Worm (Caenorhabditis elegans) whole organism, early embryonic: Measurements from ENCODE around the gene ZK666.1.

Experiments used
- ama-1 ChIP-seq: fragments of 150-350 bp; optimal IDR thresholded peaks from 2 replicates; lab custom pipeline; 2014
- ceh-13 ChIP-seq: fragments of 200-800 bp; sonication (Bioruptor generic); optimal IDR thresholded peaks from 2 replicates; lab custom pipeline; 2018; ENCODE audit warnings: mild to moderate bottlenecking, missing genetic modification characterization, missing compliant biosample characterization
- flt-1 ChIP-seq: fragments of 200-800 bp; sonication (Bioruptor generic); IDR thresholded peaks from 2 replicates; pipeline ENCODE4 v1.3.6; 2022; ENCODE audit warnings: missing genetic modification characterization, missing compliant biosample characterization
- hmbx-1 ChIP-seq: sonication (generic microtip); optimal IDR thresholded peaks from 2 replicates; lab custom pipeline; 2016; ENCODE audit warnings: mild to moderate bottlenecking, missing genetic modification characterization, missing compliant biosample characterization

DNA sequence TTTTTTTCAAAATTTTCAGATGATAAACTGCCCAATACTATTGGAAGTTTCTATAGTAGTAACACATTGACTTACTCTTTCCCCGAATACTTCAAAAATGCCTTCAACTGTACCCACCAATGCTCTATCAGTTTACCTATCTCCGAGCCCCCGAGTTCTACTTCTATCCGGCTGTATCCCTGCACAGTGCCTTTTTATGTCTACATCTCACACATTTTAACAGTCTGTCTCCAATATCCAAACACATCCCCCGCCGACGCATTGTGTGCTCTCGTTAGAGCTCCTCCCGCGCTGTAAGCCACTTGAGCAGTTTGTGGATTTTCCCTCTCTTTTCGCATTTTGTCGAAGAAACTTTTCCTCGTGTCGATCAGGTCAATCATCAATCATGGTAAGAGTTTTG lies 4.6 kb downstream of the ZK666.1 start, which contains the start of gene tnc-2:
- TF ChIP-seq ama-1, result no peak
- no peak for TF ChIP-seq hmbx-1
- TF ChIP-seq flt-1 (GFP tag; lab: Robert Waterston, UW), result no peak
- TF ChIP-seq ceh-13 (GFP tag; lab: Kevin White, UChicago), result no peak
